Worm (Caenorhabditis elegans) whole organism, midembryonic: ENCODE measurements around the gene unc-7.

Experiments
- T22C8.4 ChIP-seq: fragments of 200-800 bp; sonication (Bioruptor generic); IDR thresholded peaks from 2 replicates; pipeline ENCODE4 v1.3.6; 2022; ENCODE audit warnings: missing genetic modification characterization, missing compliant biosample characterization
- cog-1 ChIP-seq: sonication (generic microtip); optimal IDR thresholded peaks from 2 replicates; lab custom pipeline; 2016; ENCODE audit warnings: missing genetic modification characterization, missing compliant biosample characterization
- flt-1 ChIP-seq: fragments of 200-800 bp; sonication (Bioruptor generic); IDR thresholded peaks from 2 replicates; pipeline ENCODE4 v1.3.6; 2022; ENCODE audit warnings: missing genetic modification characterization, missing compliant biosample characterization
- klf-2 ChIP-seq: fragments of 200-800 bp; sonication (Bioruptor generic); conservative IDR thresholded peaks from 2 replicates; pipeline ENCODE4 v1.3.6; 2022; ENCODE audit warnings: missing genetic modification reagents, missing genetic modification characterization, missing compliant biosample characterization
- med-1 ChIP-seq: sonication (generic microtip); optimal IDR thresholded peaks from 2 replicates; lab custom pipeline; 2017; ENCODE audit warnings: missing genetic modification characterization, mild to moderate bottlenecking, missing compliant biosample characterization, antibody characterized with exemption, missing genetic modification reagents; ENCODE audit not compliant: insufficient read depth
- ref-1 ChIP-seq: fragments of 200-800 bp; sonication (Bioruptor generic); conservative IDR thresholded peaks from 2 replicates; pipeline ENCODE4 v1.3.6; 2022; ENCODE audit warnings: missing genetic modification reagents, missing genetic modification characterization, missing compliant biosample characterization
- tab-1 ChIP-seq: fragments of 200-800 bp; sonication (Bioruptor generic); IDR thresholded peaks from 2 replicates; pipeline ENCODE4 v1.3.6; 2022; ENCODE audit warnings: missing genetic modification characterization, missing compliant biosample characterization
- ztf-23 ChIP-seq: fragments of 200-800 bp; sonication (Bioruptor generic); IDR thresholded peaks from 2 replicates; pipeline ENCODE4 v1.3.6; 2022; ENCODE audit warnings: missing genetic modification reagents, missing genetic modification characterization, missing compliant biosample characterization
- ztf-29 ChIP-seq: fragments of 200-800 bp; sonication (Bioruptor generic); IDR thresholded peaks from 2 replicates; pipeline ENCODE4 v1.3.6; 2022; ENCODE audit warnings: missing genetic modification reagents, missing genetic modification characterization, missing compliant biosample characterization

The unc-7 gene

ce11 chrX:15128184-15128583 is 19.4 kb downstream of the unc-7 start:
- no peak for TF ChIP-seq ref-1
- TF ChIP-seq med-1 (GFP tag; lab: Kevin White, UChicago), result no peak
- TF ChIP-seq tab-1 (GFP tag; lab: Robert Waterston, UW), result no peak
- TF ChIP-seq cog-1, result no peak
- no peak for TF ChIP-seq klf-2 (GFP tag; lab: Robert Waterston, UW)
- TF ChIP-seq flt-1 (GFP tag; lab: Robert Waterston, UW), result no peak
- no peak for TF ChIP-seq T22C8.4
- no peak for TF ChIP-seq ztf-23 (GFP tag; lab: Robert Waterston, UW)
- TF ChIP-seq ztf-29, result no peak

ce11 chrX:15127338-15127737 is 20.2 kb downstream of the unc-7 start:
- no peak for TF ChIP-seq ref-1
- 0 out of 2 replicates have a peak, but pooled peaks have one; percentile 43 for TF ChIP-seq tab-1 (GFP tag; lab: Robert Waterston, UW)
- no peak for TF ChIP-seq ztf-23 (GFP tag; lab: Robert Waterston, UW)
- no peak for TF ChIP-seq ztf-29
- no peak for TF ChIP-seq T22C8.4
- TF ChIP-seq klf-2 (GFP tag; lab: Robert Waterston, UW), result no peak
- no peak for TF ChIP-seq cog-1
- no peak for TF ChIP-seq med-1 (GFP tag; lab: Kevin White, UChicago)
- no peak for TF ChIP-seq flt-1 (GFP tag; lab: Robert Waterston, UW)

- TF ChIP-seq T22C8.4 (no peak), ref-1 (no peak), med-1 (GFP tag; lab: Kevin White, UChicago) (no peak), tab-1 (GFP tag; lab: Robert Waterston, UW) (no peak), ztf-29 (no peak), flt-1 (GFP tag; lab: Robert Waterston, UW) (no peak), ztf-23 (GFP tag; lab: Robert Waterston, UW) (no peak), cog-1 (no peak), klf-2 (GFP tag; lab: Robert Waterston, UW) (no peak)
These were observed 20.8 kb downstream of the unc-7 start for ce11 chrX:15126736-15127135.

ce11 chrX:15125138-15125537 is 22.4 kb downstream of the unc-7 start:
- TF ChIP-seq ztf-29 (no peak), ztf-23 (GFP tag; lab: Robert Waterston, UW) (no peak), cog-1 (no peak), flt-1 (GFP tag; lab: Robert Waterston, UW) (no peak), klf-2 (GFP tag; lab: Robert Waterston, UW) (no peak), ref-1 (no peak), med-1 (GFP tag; lab: Kevin White, UChicago) (no peak)

ce11 chrX:15120545-15120944 is 27.0 kb downstream of the unc-7 start:
- no peak for TF ChIP-seq ztf-23 (GFP tag; lab: Robert Waterston, UW)
- no peak for TF ChIP-seq ztf-29
- no peak for TF ChIP-seq med-1 (GFP tag; lab: Kevin White, UChicago)
- no peak for TF ChIP-seq ref-1
- TF ChIP-seq flt-1 (GFP tag; lab: Robert Waterston, UW), result no peak
- TF ChIP-seq T22C8.4, result no peak
- TF ChIP-seq tab-1 (GFP tag; lab: Robert Waterston, UW), result no peak
- no peak for TF ChIP-seq klf-2 (GFP tag; lab: Robert Waterston, UW)
- no peak for TF ChIP-seq cog-1

ce11 chrX:15116514-15116913 is 31.0 kb downstream of the unc-7 start, which contains the start of gene R07D5.2:
Gene R07D5.2, minus strand, starts transcription at chrX:15116614.
- TF ChIP-seq klf-2 (GFP tag; lab: Robert Waterston, UW) (no peak), tab-1 (GFP tag; lab: Robert Waterston, UW) (no peak), cog-1 (no peak), ztf-29 (no peak), flt-1 (GFP tag; lab: Robert Waterston, UW) (no peak), med-1 (GFP tag; lab: Kevin White, UChicago) (no peak), ref-1 (no peak), ztf-23 (GFP tag; lab: Robert Waterston, UW) (no peak), T22C8.4 (no peak)

- TF ChIP-seq cog-1 (no peak), ref-1 (no peak)
These were observed 31.8 kb downstream of the unc-7 start for ce11 chrX:15115748-15116147.

ce11 chrX:15112172-15112571 is 35.4 kb downstream of the unc-7 start:
- no peak for TF ChIP-seq cog-1
- TF ChIP-seq flt-1 (GFP tag; lab: Robert Waterston, UW), result no peak
- no peak for TF ChIP-seq med-1 (GFP tag; lab: Kevin White, UChicago)
- TF ChIP-seq ztf-23 (GFP tag; lab: Robert Waterston, UW), result no peak
- no peak for TF ChIP-seq ztf-29
- no peak for TF ChIP-seq T22C8.4
- TF ChIP-seq tab-1 (GFP tag; lab: Robert Waterston, UW), result no peak
- TF ChIP-seq ref-1, result no peak
- TF ChIP-seq klf-2 (GFP tag; lab: Robert Waterston, UW), result no peak

- TF ChIP-seq klf-2 (GFP tag; lab: Robert Waterston, UW), result 0 out of 2 replicates have a peak, but pooled peaks have one; percentile 6
- no peak for TF ChIP-seq ztf-23 (GFP tag; lab: Robert Waterston, UW)
These were observed 39.7 kb downstream of the unc-7 start, which contains the start of gene mlt-9 for ce11 chrX:15107747-15108252. Gene mlt-9, minus strand, starts transcription at chrX:15107797.

ce11 chrX:15104963-15105493 is 42.5 kb downstream of the unc-7 start:
- no peak for TF ChIP-seq ref-1
- TF ChIP-seq med-1 (GFP tag; lab: Kevin White, UChicago), result no peak
- no peak for TF ChIP-seq flt-1 (GFP tag; lab: Robert Waterston, UW)
- TF ChIP-seq cog-1, result no peak
- no peak for TF ChIP-seq ztf-29
- no peak for TF ChIP-seq tab-1 (GFP tag; lab: Robert Waterston, UW)
- no peak for TF ChIP-seq klf-2 (GFP tag; lab: Robert Waterston, UW)
- no peak for TF ChIP-seq T22C8.4
- no peak for TF ChIP-seq ztf-23 (GFP tag; lab: Robert Waterston, UW)
